Worm (Caenorhabditis elegans): ENCODE data around the gene R08A2.2.

R08A2.2 gene

ce11 chrV:14744824-14745223 lies 29.3 kb upstream of the R08A2.2 start:
- TF ChIP-seq elt-1 (tag; optimal IDR thresholded peaks at IDR 0.05; ENCODE audit: borderline replicate concordance, insufficient read depth) (no peak), unc-39 (tag; optimal IDR thresholded peaks at IDR 0.05) (no peak), M03D4.4 (tag; optimal IDR thresholded peaks at IDR 0.05) (no peak), zip-8 (tag; optimal IDR thresholded peaks at IDR 0.05) (no peak), mep-1 (tag; optimal IDR thresholded peaks at IDR 0.05) (no peak), nhr-2 (tag; optimal IDR thresholded peaks at IDR 0.05) (no peak), hlh-1 (tag; optimal IDR thresholded peaks at IDR 0.05) (no peak), nhr-12 (tag; optimal IDR thresholded peaks at IDR 0.05) (no peak), blmp-1 (tag; optimal IDR thresholded peaks at IDR 0.05) (no peak), ztf-11 (tag; optimal IDR thresholded peaks at IDR 0.05) (no peak), bed-3 (GFP tag; optimal IDR thresholded peaks at IDR 0.05) (no peak), lin-13 (tag; optimal IDR thresholded peaks at IDR 0.05) (no peak), elt-3 (tag; optimal IDR thresholded peaks at IDR 0.05) (no peak)

ce11 chrV:14741233-14741632 lies 25.7 kb upstream of the R08A2.2 start, which contains the start of gene Y50E8A.6:
Y50E8A.6 (minus strand) TSS chrV:14741333.
- no peak for TF ChIP-seq lsy-2 (tag; optimal IDR thresholded peaks at IDR 0.05)
- TF ChIP-seq ham-2 (GFP tag; optimal IDR thresholded peaks at IDR 0.05): no peak

DNA sequence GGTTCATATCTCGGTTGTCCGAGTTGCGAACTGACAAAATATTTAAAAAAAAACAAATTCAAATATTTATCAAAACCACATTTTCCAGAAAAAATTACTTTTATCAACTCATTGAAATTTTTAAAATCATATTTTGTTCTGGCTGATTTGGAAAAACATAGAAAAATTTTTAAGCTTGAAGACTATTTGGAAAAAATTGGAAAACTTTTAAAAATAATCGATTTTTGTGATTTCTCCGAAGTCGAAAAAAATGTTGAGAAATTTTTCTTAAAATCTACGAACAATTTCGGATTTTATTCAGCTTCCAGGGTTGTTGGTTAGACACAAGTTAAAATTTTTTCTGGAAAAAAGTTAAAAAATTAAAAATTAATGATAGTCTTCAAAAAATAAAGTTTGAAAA lies 21.3 kb upstream of the R08A2.2 start, which contains the start of gene Y50E8A.5:
Gene Y50E8A.5, minus strand, starts transcription at position 101 of the 400 bp plus-strand sequence.
- no peak for TF ChIP-seq mls-2 (tag; optimal IDR thresholded peaks at IDR 0.05)
- no peak for TF ChIP-seq lin-13 (tag; optimal IDR thresholded peaks at IDR 0.05)

ce11 chrV:14734187-14734765 lies 18.8 kb upstream of the R08A2.2 start, which contains the start of gene unc-61:
unc-61 (minus strand) TSS chrV:14734237.
- no peak for TF ChIP-seq mab-5 (tag; optimal IDR thresholded peaks at IDR 0.05)
- TF ChIP-seq hlh-1 (tag; optimal IDR thresholded peaks at IDR 0.05): no peak
- TF ChIP-seq nhr-237 (tag; optimal IDR thresholded peaks at IDR 0.05): no peak
- TF ChIP-seq nhr-12 (tag; optimal IDR thresholded peaks at IDR 0.05): no peak
- TF ChIP-seq unc-120 (tag; optimal IDR thresholded peaks at IDR 0.05; ENCODE audit: poor library complexity, severe bottlenecking): no peak
- TF ChIP-seq mep-1 (tag; optimal IDR thresholded peaks at IDR 0.05): peak; percentile 1
- TF ChIP-seq ham-2 (GFP tag; optimal IDR thresholded peaks at IDR 0.05): no peak
- TF ChIP-seq ces-1 (GFP tag; optimal IDR thresholded peaks at IDR 0.05): peak; percentile 89
- no peak for TF ChIP-seq elt-3 (tag; optimal IDR thresholded peaks at IDR 0.05)

ce11 chrV:14729343-14729742 lies 13.8 kb upstream of the R08A2.2 start, which contains the start of gene oig-3:
oig-3 (plus strand) TSS chrV:14729643.
- TF ChIP-seq elt-3 (tag; optimal IDR thresholded peaks at IDR 0.05) (no peak), unc-62 (GFP tag; optimal IDR thresholded peaks at IDR 0.05) (no peak)

DNA sequence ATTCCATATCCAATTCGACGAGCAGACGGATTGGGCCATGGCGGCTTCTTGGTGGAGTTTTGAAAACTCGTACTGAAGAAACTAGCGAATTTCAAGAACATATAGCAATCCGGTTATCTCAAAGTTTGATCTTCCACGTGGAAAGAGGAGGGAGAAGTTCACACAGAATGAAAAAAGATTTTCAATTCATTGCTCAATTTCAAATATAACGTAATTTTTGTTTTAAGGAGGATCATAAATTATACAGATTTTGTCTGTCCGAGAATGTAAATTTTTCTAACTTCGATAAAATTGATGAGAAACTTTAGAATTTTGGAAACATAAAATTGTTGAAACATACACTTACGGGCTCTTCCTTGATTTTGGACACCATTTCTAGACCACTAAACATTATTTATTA lies 13.2 kb upstream of the R08A2.2 start, which contains the start of gene Y50E8A.2:
Gene Y50E8A.2, minus strand, starts transcription at position 101 of the 400 bp plus-strand sequence.
- no peak for TF ChIP-seq bed-3 (GFP tag; optimal IDR thresholded peaks at IDR 0.05)
- no peak for TF ChIP-seq lin-32 (GFP tag; optimal IDR thresholded peaks at IDR 0.05)
- TF ChIP-seq nhr-28 (tag; optimal IDR thresholded peaks at IDR 0.05): no peak
- TF ChIP-seq elt-1 (tag; optimal IDR thresholded peaks at IDR 0.05; ENCODE audit: borderline replicate concordance, insufficient read depth): no peak
- no peak for TF ChIP-seq blmp-1 (tag; optimal IDR thresholded peaks at IDR 0.05)
- TF ChIP-seq unc-62 (GFP tag; optimal IDR thresholded peaks at IDR 0.05): no peak
- TF ChIP-seq mab-5 (tag; optimal IDR thresholded peaks at IDR 0.05): no peak
- no peak for TF ChIP-seq ceh-83 (GFP tag; optimal IDR thresholded peaks at IDR 0.05)
- no peak for TF ChIP-seq lin-13 (tag; optimal IDR thresholded peaks at IDR 0.05)
- TF ChIP-seq cnd-1 (tag; optimal IDR thresholded peaks at IDR 0.05): no peak
- no peak for TF ChIP-seq nhr-237 (tag; optimal IDR thresholded peaks at IDR 0.05)
- no peak for TF ChIP-seq pha-4 (tag; optimal IDR thresholded peaks at IDR 0.05)
- TF ChIP-seq nhr-76 (tag; optimal IDR thresholded peaks at IDR 0.05): no peak
- no peak for TF ChIP-seq mls-2 (tag; optimal IDR thresholded peaks at IDR 0.05)
- no peak for TF ChIP-seq M03D4.4 (tag; optimal IDR thresholded peaks at IDR 0.05)
- no peak for TF ChIP-seq lsy-2 (tag; optimal IDR thresholded peaks at IDR 0.05)
- no peak for TF ChIP-seq hlh-1 (tag; optimal IDR thresholded peaks at IDR 0.05)

ce11 chrV:14726596-14726995 lies 11.1 kb upstream of the R08A2.2 start, which contains the start of gene Y50E8A.1:
Y50E8A.1 (plus strand) TSS chrV:14726896.
- TF ChIP-seq elt-1 (tag; optimal IDR thresholded peaks at IDR 0.05; ENCODE audit: borderline replicate concordance, insufficient read depth) (no peak), ztf-11 (tag; optimal IDR thresholded peaks at IDR 0.05) (no peak), elt-3 (tag; optimal IDR thresholded peaks at IDR 0.05) (no peak), bed-3 (GFP tag; optimal IDR thresholded peaks at IDR 0.05) (no peak), hlh-1 (tag; optimal IDR thresholded peaks at IDR 0.05) (no peak), ces-1 (GFP tag; optimal IDR thresholded peaks at IDR 0.05) (no peak), nhr-2 (tag; optimal IDR thresholded peaks at IDR 0.05) (no peak), pha-4 (tag; optimal IDR thresholded peaks at IDR 0.05) (no peak), nhr-76 (tag; optimal IDR thresholded peaks at IDR 0.05) (no peak), tbx-8 (GFP tag; optimal IDR thresholded peaks at IDR 0.05) (no peak), lin-13 (tag; optimal IDR thresholded peaks at IDR 0.05) (no peak), ceh-83 (GFP tag; optimal IDR thresholded peaks at IDR 0.05) (no peak), blmp-1 (tag; optimal IDR thresholded peaks at IDR 0.05) (no peak), M03D4.4 (tag; optimal IDR thresholded peaks at IDR 0.05) (no peak)
